Worm (Caenorhabditis elegans) whole organism, L2 larva: ENCODE results near the gene C04F5.2.
A peak's percentile ranks its signal among the peaks of the same experiment; 100 is the strongest.

Experiments
- C34F6.9 ChIP-seq: fragments of 150-350 bp; optimal IDR thresholded peaks from 2 replicates; lab custom pipeline; 2014; ENCODE audit warnings: missing biosample characterization, missing genetic modification characterization
- R02D3.7 ChIP-seq: fragments of 150-350 bp; optimal IDR thresholded peaks from 2 replicates; lab custom pipeline; 2014; ENCODE audit warnings: missing biosample characterization, missing genetic modification characterization
- ZK546.5 ChIP-seq: sonication (generic microtip); optimal IDR thresholded peaks from 2 replicates; lab custom pipeline; 2017; ENCODE audit warnings: missing biosample characterization, missing genetic modification characterization
- alr-1 ChIP-seq: fragments of 150-350 bp; optimal IDR thresholded peaks from 2 replicates; lab custom pipeline; 2014; ENCODE audit warnings: missing biosample characterization, missing genetic modification characterization
- aly-2 ChIP-seq: fragments of 150-350 bp; optimal IDR thresholded peaks from 2 replicates; lab custom pipeline; 2014; ENCODE audit warnings: missing biosample characterization, missing genetic modification characterization
- ama-1 ChIP-seq: fragments of 150-350 bp; optimal IDR thresholded peaks from 2 replicates; lab custom pipeline; 2018; ENCODE audit warnings: inconsistent platforms
- blmp-1 ChIP-seq: sonication (generic microtip); optimal IDR thresholded peaks from 2 replicates; lab custom pipeline; 2017; ENCODE audit warnings: missing genetic modification characterization, mild to moderate bottlenecking, missing compliant biosample characterization, antibody characterized with exemption, moderate library complexity; ENCODE audit not compliant: insufficient read depth
- ceh-82 ChIP-seq: fragments of 150-350 bp; optimal IDR thresholded peaks from 2 replicates; lab custom pipeline; 2014; ENCODE audit warnings: missing biosample characterization, missing genetic modification characterization
- dmd-4 ChIP-seq: sonication (generic microtip); optimal IDR thresholded peaks from 2 replicates; lab custom pipeline; 2017; ENCODE audit warnings: missing biosample characterization, missing genetic modification characterization
- egl-27 ChIP-seq: sonication (generic microtip); optimal IDR thresholded peaks from 3 replicates; lab custom pipeline; 2017; ENCODE audit warnings: missing biosample characterization, missing genetic modification reagents, missing genetic modification characterization
- elt-1 ChIP-seq: fragments of 150-350 bp; optimal IDR thresholded peaks from 2 replicates; lab custom pipeline; 2014; ENCODE audit warnings: missing biosample characterization, missing genetic modification characterization
- elt-3 ChIP-seq: sonication (generic microtip); optimal IDR thresholded peaks from 2 replicates; lab custom pipeline; 2017; ENCODE audit warnings: missing biosample characterization, missing genetic modification characterization
- fos-1 ChIP-seq: fragments of 150-350 bp; optimal IDR thresholded peaks from 2 replicates; lab custom pipeline; 2014; ENCODE audit warnings: missing biosample characterization, missing genetic modification characterization
- gmeb-1 ChIP-seq: fragments of 150-350 bp; optimal IDR thresholded peaks from 2 replicates; lab custom pipeline; 2014; ENCODE audit warnings: missing biosample characterization, missing genetic modification characterization
- lin-11 ChIP-seq: fragments of 150-350 bp; sonication (generic microtip); optimal IDR thresholded peaks from 2 replicates; lab custom pipeline; 2014; ENCODE audit warnings: missing biosample characterization, missing genetic modification characterization, inconsistent platforms, mixed read lengths
- lin-13 ChIP-seq: fragments of 150-350 bp; optimal IDR thresholded peaks from 2 replicates; lab custom pipeline; 2014; ENCODE audit warnings: missing biosample characterization, missing genetic modification reagents, missing genetic modification characterization
- lin-39 ChIP-seq: fragments of 150-350 bp; optimal IDR thresholded peaks from 2 replicates; lab custom pipeline; 2014; ENCODE audit warnings: missing biosample characterization, missing genetic modification reagents, missing genetic modification characterization
- mab-5 ChIP-seq: fragments of 150-350 bp; optimal IDR thresholded peaks from 2 replicates; lab custom pipeline; 2014; ENCODE audit warnings: missing biosample characterization, missing genetic modification characterization
- mdl-1 ChIP-seq, 2 experiments: fragments of 150-350 bp in 1 of 2; sonication (generic microtip) in 1 of 2; optimal IDR thresholded peaks; 2 replicates each; lab custom pipeline; 2017; ENCODE audit warnings: missing biosample characterization in 2 of 2, missing genetic modification characterization in 2 of 2
- nhr-10 ChIP-seq: sonication (generic microtip); optimal IDR thresholded peaks from 2 replicates; lab custom pipeline; 2017; ENCODE audit warnings: missing biosample characterization, missing genetic modification characterization
- nhr-21 ChIP-seq: fragments of 150-350 bp; optimal IDR thresholded peaks from 2 replicates; lab custom pipeline; 2014; ENCODE audit warnings: missing biosample characterization, missing genetic modification characterization
- nhr-23 ChIP-seq: fragments of 150-350 bp; optimal IDR thresholded peaks from 2 replicates; lab custom pipeline; 2014; ENCODE audit warnings: missing biosample characterization, missing genetic modification reagents, missing genetic modification characterization
- nhr-237 ChIP-seq: fragments of 150-350 bp; optimal IDR thresholded peaks from 2 replicates; lab custom pipeline; 2014; ENCODE audit warnings: missing biosample characterization, missing genetic modification characterization
- nhr-6 ChIP-seq: fragments of 150-350 bp; optimal IDR thresholded peaks from 2 replicates; lab custom pipeline; 2014; ENCODE audit warnings: missing biosample characterization, missing genetic modification characterization
- nhr-77 ChIP-seq: fragments of 150-350 bp; optimal IDR thresholded peaks from 2 replicates; lab custom pipeline; 2014; ENCODE audit warnings: missing biosample characterization, missing genetic modification characterization
- peb-1 ChIP-seq: fragments of 150-350 bp; optimal IDR thresholded peaks from 2 replicates; lab custom pipeline; 2014; ENCODE audit warnings: missing biosample characterization, missing genetic modification characterization
- sma-9 ChIP-seq, 2 experiments: fragments of 150-350 bp in 1 of 2; sonication (generic microtip) in 1 of 2; optimal IDR thresholded peaks; 2 replicates each; lab custom pipeline; 2014 to 2016; ENCODE audit warnings: missing genetic modification characterization in 2 of 2, mild to moderate bottlenecking in 1 of 2, missing biosample characterization in 1 of 2, missing compliant biosample characterization in 1 of 2, missing genetic modification reagents in 1 of 2, moderate library complexity in 1 of 2
- snpc-4 ChIP-seq: fragments of 150-350 bp; optimal IDR thresholded peaks from 2 replicates; lab custom pipeline; 2014; ENCODE audit warnings: missing biosample characterization, missing genetic modification characterization
- unc-39 ChIP-seq: fragments of 150-350 bp; optimal IDR thresholded peaks from 2 replicates; lab custom pipeline; 2014; ENCODE audit warnings: missing biosample characterization, missing genetic modification characterization
- unc-55 ChIP-seq: fragments of 150-350 bp; sonication (generic microtip); optimal IDR thresholded peaks from 3 replicates; lab custom pipeline; 2014; ENCODE audit warnings: missing biosample characterization, missing genetic modification reagents, missing genetic modification characterization
- ztf-1 ChIP-seq: fragments of 200-800 bp; sonication (Bioruptor generic); conservative IDR thresholded peaks from 2 replicates; pipeline ENCODE4 v1.3.6; 2022; ENCODE audit warnings: missing genetic modification characterization, missing compliant biosample characterization
- ztf-11 ChIP-seq: sonication (generic microtip); optimal IDR thresholded peaks from 2 replicates; lab custom pipeline; 2017; ENCODE audit warnings: missing biosample characterization, missing genetic modification characterization

The C04F5.2 gene

ce11 chrV:5064761-5065421 is 32.0 kb downstream of the C04F5.2 start, which contains the start of gene mlk-1 (continued):
- peak; percentile 77 for TF ChIP-seq blmp-1 (tag; lab: Kevin White, UChicago)
- no peak for TF ChIP-seq gmeb-1 (tag; lab: Kevin White, UChicago)
- TF ChIP-seq mab-5, result no peak
- TF ChIP-seq alr-1 (tag; lab: Kevin White, UChicago), result no peak
- TF ChIP-seq snpc-4, result no peak
- TF ChIP-seq ZK546.5 (tag; lab: Kevin White, UChicago), result no peak
- TF ChIP-seq mdl-1 (tag; optimal IDR thresholded peaks at IDR 0.05; lab: Kevin White, UChicago), result peak; percentile 4 to 62
- no peak for TF ChIP-seq ceh-82 (tag; lab: Kevin White, UChicago)
- no peak for TF ChIP-seq lin-39 (tag; lab: Kevin White, UChicago)
- no peak for TF ChIP-seq ztf-11 (tag; lab: Kevin White, UChicago)
- TF ChIP-seq aly-2, result no peak
- no peak for TF ChIP-seq unc-39 (tag; lab: Kevin White, UChicago)
- TF ChIP-seq C34F6.9, result peak; percentile 82
- TF ChIP-seq ama-1, result peak; percentile 68
- no peak for TF ChIP-seq R02D3.7 (tag; lab: Kevin White, UChicago)
- TF ChIP-seq unc-55 (GFP tag; lab: Kevin White, UChicago), result peak; percentile 88
- TF ChIP-seq nhr-6 (tag; lab: Kevin White, UChicago), result peak; percentile 81
- peak; percentile 43 for TF ChIP-seq fos-1 (tag; lab: Kevin White, UChicago)

ce11 chrV:5053335-5053734 is 43.6 kb downstream of the C04F5.2 start, which contains the start of gene cwp-4:
cwp-4 (plus strand) TSS chrV:5053635.
- no peak for TF ChIP-seq nhr-237 (tag; lab: Kevin White, UChicago)
- no peak for TF ChIP-seq ama-1
- no peak for TF ChIP-seq elt-1 (tag; lab: Kevin White, UChicago)
- TF ChIP-seq sma-9 (GFP tag; optimal IDR thresholded peaks at IDR 0.05; lab: Kevin White, UChicago), result no peak
- TF ChIP-seq sma-9 (tag; optimal IDR thresholded peaks at IDR 0.05; lab: Kevin White, UChicago), result no peak
- no peak for TF ChIP-seq ztf-1 (GFP tag; lab: Robert Waterston, UW)
- no peak for TF ChIP-seq lin-39 (tag; lab: Kevin White, UChicago)
- TF ChIP-seq ceh-82 (tag; lab: Kevin White, UChicago), result no peak
- no peak for TF ChIP-seq lin-11 (tag; lab: Kevin White, UChicago)
- TF ChIP-seq snpc-4, result no peak
- TF ChIP-seq nhr-21 (tag; lab: Kevin White, UChicago), result no peak
- TF ChIP-seq nhr-6 (tag; lab: Kevin White, UChicago), result no peak
- no peak for TF ChIP-seq fos-1 (tag; lab: Kevin White, UChicago)
- TF ChIP-seq R02D3.7 (tag; lab: Kevin White, UChicago), result no peak
- TF ChIP-seq unc-39 (tag; lab: Kevin White, UChicago), result no peak
- TF ChIP-seq nhr-77, result no peak
- no peak for TF ChIP-seq aly-2
- no peak for TF ChIP-seq nhr-23 (tag; lab: Kevin White, UChicago)
- TF ChIP-seq, all 48 proteins: peak for 0

DNA sequence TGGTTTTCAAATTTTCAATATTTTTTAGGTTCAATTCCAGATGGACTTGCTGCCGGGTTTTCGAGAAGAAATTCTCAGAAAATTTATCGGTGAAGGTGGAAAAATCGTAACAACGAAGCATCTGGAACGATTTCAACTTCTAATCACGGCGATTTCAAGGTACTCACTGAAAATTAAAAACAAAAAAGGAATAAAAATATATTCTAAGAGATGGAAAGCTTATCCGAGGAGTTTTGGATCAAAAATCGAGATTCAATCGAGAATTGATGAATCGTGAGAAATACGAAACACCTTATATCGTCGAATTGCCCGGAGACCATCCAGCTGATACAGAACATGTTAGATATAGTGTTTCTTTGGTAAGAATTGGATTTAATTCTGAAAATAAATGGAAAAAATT is 44.7 kb downstream of the C04F5.2 start, which contains the start of gene K11D12.12:
Gene K11D12.12 (plus strand): TSS at position 29 of the 400 bp plus-strand sequence.
- TF ChIP-seq nhr-10, result no peak
- no peak for TF ChIP-seq peb-1 (tag; lab: Kevin White, UChicago)
- TF ChIP-seq nhr-237 (tag; lab: Kevin White, UChicago), result no peak
- TF ChIP-seq fos-1 (tag; lab: Kevin White, UChicago), result no peak
- no peak for TF ChIP-seq elt-3 (tag; lab: Kevin White, UChicago)
- TF ChIP-seq lin-39 (tag; lab: Kevin White, UChicago), result no peak
- TF ChIP-seq egl-27 (tag; lab: Kevin White, UChicago), result no peak
- no peak for TF ChIP-seq dmd-4 (tag; lab: Kevin White, UChicago)
- TF ChIP-seq alr-1 (tag; lab: Kevin White, UChicago), result no peak

DNA sequence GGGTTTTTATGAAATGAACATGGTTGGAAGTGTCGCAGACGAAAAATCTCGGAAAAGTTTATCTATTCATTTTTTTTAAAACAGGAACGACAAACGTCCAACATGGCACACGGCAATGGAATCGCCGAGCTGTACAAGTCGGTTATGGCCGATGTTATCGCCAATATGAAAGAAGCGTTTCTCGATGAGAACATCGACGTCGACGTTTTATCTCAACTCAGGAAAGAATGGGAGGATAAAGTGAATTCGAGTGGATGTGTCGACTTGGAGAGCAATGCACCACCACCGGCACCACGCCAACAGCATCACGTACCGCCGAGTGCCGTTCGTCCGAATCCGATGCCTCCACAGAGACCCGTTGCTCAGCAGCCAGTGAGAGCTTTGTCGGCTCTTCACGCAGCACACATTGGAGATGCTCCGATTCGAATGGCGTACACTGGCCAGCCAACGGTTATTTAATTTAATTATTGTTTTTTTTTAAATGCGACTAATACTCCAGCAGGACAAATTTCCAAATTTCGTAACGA is 46.8 kb downstream of the C04F5.2 start:
- TF ChIP-seq lin-13, result no peak
- peak; percentile 3 for TF ChIP-seq sma-9 (GFP tag; optimal IDR thresholded peaks at IDR 0.05; lab: Kevin White, UChicago)
- no peak for TF ChIP-seq sma-9 (tag; optimal IDR thresholded peaks at IDR 0.05; lab: Kevin White, UChicago)
